Fruit fly (Drosophila melanogaster) whole organism, prepupa: ENCODE data around the gene CG13258.

Experiments used
- Blimp-1 ChIP-seq: fragments of 200-800 bp; sonication (Bioruptor generic); optimal IDR thresholded peaks from 3 replicates; lab custom pipeline; 2017; ENCODE audit warnings: missing biosample characterization, missing genetic modification characterization, mild to moderate bottlenecking, moderate library complexity, missing genetic modification reagents
- CG10669 ChIP-seq: fragments of 200-800 bp; sonication (Bioruptor generic); optimal IDR thresholded peaks from 3 replicates; lab custom pipeline; 2018; ENCODE audit warnings: missing biosample characterization, mild to moderate bottlenecking, missing genetic modification characterization, moderate library complexity
- CG11294 ChIP-seq: fragments of 200-800 bp; sonication (Bioruptor generic); IDR thresholded peaks from 2 replicates; pipeline ENCODE4 v1.3.6; 2022; ENCODE audit warnings: missing biosample characterization, missing genetic modification characterization
- CG11762 ChIP-seq: fragments of 200-800 bp; sonication (Bioruptor generic); optimal IDR thresholded peaks from 3 replicates; lab custom pipeline; 2016; ENCODE audit warnings: missing biosample characterization, missing genetic modification characterization; ENCODE audit not compliant: insufficient read depth
- CG15336 ChIP-seq: fragments of 200-800 bp; sonication (Bioruptor generic); IDR thresholded peaks from 2 replicates; pipeline ENCODE4 v1.3.6; 2022; ENCODE audit warnings: missing biosample characterization, missing genetic modification characterization
- CG16779 ChIP-seq: fragments of 200-800 bp; sonication (Bioruptor generic); optimal IDR thresholded peaks from 3 replicates; lab custom pipeline; 2017; ENCODE audit warnings: missing biosample characterization, mild to moderate bottlenecking, missing genetic modification characterization
- CG32006 ChIP-seq: fragments of 200-800 bp; sonication (Bioruptor generic); optimal IDR thresholded peaks from 3 replicates; lab custom pipeline; 2017; ENCODE audit warnings: missing biosample characterization, mild to moderate bottlenecking, missing genetic modification characterization
- CG34406 ChIP-seq: fragments of 200-800 bp; sonication (Bioruptor generic); optimal IDR thresholded peaks from 3 replicates; lab custom pipeline; 2016; ENCODE audit warnings: missing biosample characterization, missing genetic modification characterization
- CG3919 ChIP-seq: fragments of 200-800 bp; sonication (Bioruptor generic); optimal IDR thresholded peaks from 3 replicates; lab custom pipeline; 2016; ENCODE audit warnings: missing biosample characterization, missing genetic modification characterization
- CG4318 ChIP-seq: fragments of 200-800 bp; sonication (Bioruptor generic); optimal IDR thresholded peaks from 3 replicates; lab custom pipeline; 2017; ENCODE audit warnings: missing biosample characterization, mild to moderate bottlenecking, missing genetic modification characterization
- CG6163 ChIP-seq: fragments of 200-800 bp; sonication (Bioruptor generic); IDR thresholded peaks from 3 replicates; pipeline ENCODE4 v1.3.6; 2022; ENCODE audit warnings: missing biosample characterization, missing genetic modification characterization
- CG6276 ChIP-seq: fragments of 200-800 bp; sonication (Bioruptor generic); optimal IDR thresholded peaks from 2 replicates; lab custom pipeline; 2017; ENCODE audit warnings: missing biosample characterization, mild to moderate bottlenecking, missing genetic modification characterization
- CG6792 ChIP-seq: fragments of 200-800 bp; sonication (Bioruptor generic); optimal IDR thresholded peaks from 3 replicates; lab custom pipeline; 2016; ENCODE audit warnings: missing biosample characterization, missing genetic modification characterization
- CG6854 ChIP-seq: fragments of 200-800 bp; sonication (Bioruptor generic); optimal IDR thresholded peaks from 2 replicates; lab custom pipeline; 2017; ENCODE audit warnings: missing biosample characterization, mild to moderate bottlenecking, missing genetic modification characterization
- CG8119 ChIP-seq: fragments of 200-800 bp; sonication (Bioruptor generic); IDR thresholded peaks from 3 replicates; pipeline ENCODE4 v1.3.6; 2022; ENCODE audit warnings: missing biosample characterization, missing genetic modification characterization
- Eip78C ChIP-seq: fragments of 200-800 bp; sonication (Bioruptor generic); peaks from one replicate; lab custom pipeline; 2016; ENCODE audit warnings: missing biosample characterization, missing genetic modification characterization
- Eip93F ChIP-seq: fragments of 200-800 bp; sonication (Bioruptor generic); optimal IDR thresholded peaks from 2 replicates; lab custom pipeline; 2016; ENCODE audit warnings: missing biosample characterization, mild to moderate bottlenecking, missing genetic modification characterization
- Ets96B ChIP-seq: fragments of 200-800 bp; optimal IDR thresholded peaks from 2 replicates; lab custom pipeline; 2019; ENCODE audit warnings: missing biosample characterization, mild to moderate bottlenecking, missing genetic modification characterization, moderate library complexity
- Gug ChIP-seq: fragments of 200-800 bp; sonication (Bioruptor generic); IDR thresholded peaks from 2 replicates; pipeline ENCODE4 v1.3.6; 2022; ENCODE audit warnings: missing biosample characterization, missing genetic modification characterization
- Hr39 ChIP-seq: fragments of 200-800 bp; sonication (Bioruptor generic); optimal IDR thresholded peaks from 2 replicates; lab custom pipeline; 2016; ENCODE audit warnings: missing biosample characterization, missing genetic modification characterization
- Lpt ChIP-seq: fragments of 200-800 bp; sonication (Bioruptor generic); optimal IDR thresholded peaks from 3 replicates; lab custom pipeline; 2016; ENCODE audit warnings: missing biosample characterization, missing genetic modification characterization
- OdsH ChIP-seq: fragments of 200-800 bp; sonication (Bioruptor generic); optimal IDR thresholded peaks from 3 replicates; lab custom pipeline; 2016; ENCODE audit warnings: missing biosample characterization, missing genetic modification characterization
- Smox ChIP-seq: fragments of 200-800 bp; sonication (Bioruptor generic); optimal IDR thresholded peaks from 3 replicates; lab custom pipeline; 2016; ENCODE audit warnings: missing biosample characterization, missing genetic modification characterization
- Sox102F ChIP-seq: fragments of 200-800 bp; sonication (Bioruptor generic); optimal IDR thresholded peaks from 2 replicates; lab custom pipeline; 2016; ENCODE audit warnings: missing biosample characterization, mild to moderate bottlenecking, missing genetic modification characterization
- achi ChIP-seq: fragments of 200-800 bp; sonication (Bioruptor generic); optimal IDR thresholded peaks from 3 replicates; lab custom pipeline; 2016; ENCODE audit warnings: missing biosample characterization, missing genetic modification characterization
- cyc ChIP-seq: fragments of 200-800 bp; sonication (Bioruptor generic); optimal IDR thresholded peaks from 3 replicates; lab custom pipeline; 2016; ENCODE audit warnings: missing biosample characterization, missing genetic modification characterization
- dac ChIP-seq: fragments of 200-800 bp; sonication (Bioruptor generic); optimal IDR thresholded peaks from 2 replicates; lab custom pipeline; 2017; ENCODE audit warnings: missing biosample characterization, mild to moderate bottlenecking, missing genetic modification characterization
- dsx ChIP-seq: fragments of 200-800 bp; optimal IDR thresholded peaks from 3 replicates; lab custom pipeline; 2019; ENCODE audit warnings: missing biosample characterization, mild to moderate bottlenecking, missing genetic modification characterization, moderate library complexity; ENCODE audit not compliant: poor library complexity, severe bottlenecking
- eg ChIP-seq: fragments of 200-800 bp; sonication (Bioruptor generic); IDR thresholded peaks from 3 replicates; pipeline ENCODE4 v1.3.6; 2022; ENCODE audit warnings: missing biosample characterization, missing genetic modification characterization
- esn ChIP-seq: fragments of 200-800 bp; sonication (Bioruptor generic); optimal IDR thresholded peaks from 2 replicates; lab custom pipeline; 2016; ENCODE audit warnings: missing biosample characterization, mild to moderate bottlenecking, missing genetic modification characterization, moderate library complexity
- fd59A ChIP-seq: fragments of 200-800 bp; sonication (Bioruptor generic); optimal IDR thresholded peaks from 2 replicates; lab custom pipeline; 2017; ENCODE audit warnings: missing biosample characterization, mild to moderate bottlenecking, missing genetic modification characterization, missing genetic modification reagents
- fd85E ChIP-seq: fragments of 200-800 bp; sonication (Bioruptor generic); optimal IDR thresholded peaks from 3 replicates; lab custom pipeline; 2016; ENCODE audit warnings: missing biosample characterization, missing genetic modification characterization
- fkh ChIP-seq: fragments of 200-800 bp; sonication (Bioruptor generic); optimal IDR thresholded peaks from 3 replicates; lab custom pipeline; 2017; ENCODE audit warnings: missing biosample characterization, mild to moderate bottlenecking, missing genetic modification characterization, moderate library complexity
- lz ChIP-seq: fragments of 200-800 bp; sonication (Bioruptor generic); optimal IDR thresholded peaks from 3 replicates; lab custom pipeline; 2016; ENCODE audit warnings: missing biosample characterization, missing genetic modification characterization
- pdm3 ChIP-seq: fragments of 200-800 bp; sonication (Bioruptor generic); optimal IDR thresholded peaks from 3 replicates; lab custom pipeline; 2016; ENCODE audit warnings: missing biosample characterization, missing genetic modification characterization
- salr ChIP-seq, 2 experiments: fragments of 200-800 bp; sonication (Bioruptor generic); optimal IDR thresholded peaks; 3 replicates each; lab custom pipeline; 2016 to 2018; ENCODE audit warnings: missing biosample characterization in 2 of 2, missing genetic modification characterization in 2 of 2, mild to moderate bottlenecking in 1 of 2
- spab ChIP-seq: fragments of 200-800 bp; sonication (Bioruptor generic); optimal IDR thresholded peaks from 2 replicates; lab custom pipeline; 2017; ENCODE audit warnings: missing biosample characterization, mild to moderate bottlenecking, missing genetic modification characterization, missing genetic modification reagents
- ss ChIP-seq, 2 experiments: fragments of 200-800 bp; sonication (Bioruptor generic); optimal IDR thresholded peaks; 2 replicates in 1 of 2; 3 replicates in 1 of 2; lab custom pipeline; 2017 to 2018; ENCODE audit warnings: mild to moderate bottlenecking in 2 of 2, missing biosample characterization in 2 of 2, missing genetic modification characterization in 2 of 2, moderate library complexity in 1 of 2
- svp ChIP-seq: fragments of 200-800 bp; sonication (Bioruptor generic); peaks from one replicate; lab custom pipeline; 2016; ENCODE audit warnings: missing biosample characterization, missing genetic modification characterization

CG13258 gene

dm6 chr2L:16270667-16271485, 21.9 kb downstream of the CG13258 start (continued):
- peak; percentile 50 for TF ChIP-seq esn (GFP tag; lab: Kevin White, UChicago)
- peak; percentile 27 for TF ChIP-seq cyc (GFP tag; lab: Kevin White, UChicago)
- TF ChIP-seq Sox102F (GFP tag; lab: Kevin White, UChicago): no peak
- no peak for TF ChIP-seq CG6163
- peak; percentile 58 for TF ChIP-seq CG6276
- TF ChIP-seq achi (GFP tag; lab: Kevin White, UChicago): peak; percentile 34
- TF ChIP-seq OdsH: peak; percentile 30
- no peak for TF ChIP-seq fd59A
- no peak for TF ChIP-seq CG8119 (GFP tag; lab: Robert Waterston, UW)
- TF ChIP-seq Lpt (GFP tag; lab: Kevin White, UChicago): no peak
- no peak for TF ChIP-seq CG6792 (GFP tag; lab: Kevin White, UChicago)
- TF ChIP-seq fd85E (GFP tag; lab: Kevin White, UChicago): no peak
- peak; percentile 53 for TF ChIP-seq Eip78C (GFP tag; lab: Kevin White, UChicago)
- TF ChIP-seq CG15336 (GFP tag; lab: Robert Waterston, UW): no peak
- TF ChIP-seq Blimp-1 (GFP tag; lab: Kevin White, UChicago): no peak
- TF ChIP-seq eg (GFP tag; lab: Robert Waterston, UW): no peak
- TF ChIP-seq spab: no peak
- peak; percentile 8 for TF ChIP-seq CG3919 (GFP tag; lab: Kevin White, UChicago)
- peak; percentile 50 for TF ChIP-seq fkh (GFP tag; lab: Kevin White, UChicago)
- no peak for TF ChIP-seq CG16779 (tag; lab: Kevin White, UChicago)
- no peak for TF ChIP-seq Hr39 (GFP tag; lab: Kevin White, UChicago)
- peak; percentile 13 for TF ChIP-seq pdm3 (GFP tag; lab: Kevin White, UChicago)
- TF ChIP-seq Gug (GFP tag; lab: Robert Waterston, UW): no peak
- no peak for TF ChIP-seq dsx (GFP tag; lab: Kevin White, UChicago)
- TF ChIP-seq CG32006 (GFP tag; lab: Kevin White, UChicago): peak; percentile 69
- TF ChIP-seq svp (GFP tag; lab: Kevin White, UChicago): no peak
- TF ChIP-seq CG11762 (GFP tag; lab: Kevin White, UChicago): no peak
- peak; percentile 20 for TF ChIP-seq Eip93F (GFP tag; lab: Kevin White, UChicago)
- TF ChIP-seq Smox: no peak
- TF ChIP-seq lz (GFP tag; lab: Kevin White, UChicago): peak; percentile 8
- no peak for TF ChIP-seq dac (GFP tag; lab: Kevin White, UChicago)
- TF ChIP-seq Ets96B (tag; lab: Kevin White, UChicago): no peak
- TF ChIP-seq CG6854 (GFP tag; lab: Kevin White, UChicago): no peak
- TF ChIP-seq ss (GFP tag; optimal IDR thresholded peaks at IDR 0.05; lab: Kevin White, UChicago): no peak
- TF ChIP-seq CG34406 (GFP tag; lab: Kevin White, UChicago): no peak
- no peak for TF ChIP-seq CG11294 (GFP tag; lab: Robert Waterston, UW)
- TF ChIP-seq salr (GFP tag; optimal IDR thresholded peaks at IDR 0.05; lab: Kevin White, UChicago): no peak
- no peak for TF ChIP-seq CG4318
- no peak for TF ChIP-seq CG10669 (GFP tag; lab: Kevin White, UChicago)
